Worm (Caenorhabditis elegans): ENCODE measurements around the gene odr-7.

Gene odr-7

DNA sequence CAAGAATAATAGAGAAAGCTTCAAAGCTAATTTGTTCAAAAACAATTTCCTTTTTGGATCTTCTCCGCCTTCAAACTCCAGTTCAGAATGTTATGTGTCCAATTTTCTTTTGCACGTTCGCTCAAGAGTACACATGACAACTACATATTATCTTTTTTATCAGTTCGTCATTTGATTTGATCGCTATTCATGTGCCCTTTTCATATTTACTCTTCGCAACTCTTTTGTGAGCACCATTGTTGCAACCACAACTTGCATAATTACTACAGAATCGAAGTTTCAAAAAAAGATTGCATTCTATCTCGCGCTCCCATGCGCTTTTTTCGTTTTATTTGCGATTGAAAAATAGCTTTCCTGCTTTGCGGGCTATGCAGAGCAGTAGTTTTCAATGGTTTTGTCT is 26.2 kb downstream of the odr-7 start:
- TF ChIP-seq ceh-24 (tag; optimal IDR thresholded peaks at IDR 0.05) (no peak), ama-1 (optimal IDR thresholded peaks at IDR 0.05) (no peak), ceh-9 (tag; optimal IDR thresholded peaks at IDR 0.05) (no peak), hlh-13 (GFP tag; optimal IDR thresholded peaks at IDR 0.05) (no peak), unc-86 (tag; optimal IDR thresholded peaks at IDR 0.05) (no peak), ceh-45 (GFP tag; IDR thresholded peaks at IDR 0.05) (no peak), unc-55 (GFP tag; optimal IDR thresholded peaks at IDR 0.05) (no peak), ceh-22 (tag; optimal IDR thresholded peaks at IDR 0.05) (no peak), hlh-8 (tag; optimal IDR thresholded peaks at IDR 0.05) (no peak)

DNA sequence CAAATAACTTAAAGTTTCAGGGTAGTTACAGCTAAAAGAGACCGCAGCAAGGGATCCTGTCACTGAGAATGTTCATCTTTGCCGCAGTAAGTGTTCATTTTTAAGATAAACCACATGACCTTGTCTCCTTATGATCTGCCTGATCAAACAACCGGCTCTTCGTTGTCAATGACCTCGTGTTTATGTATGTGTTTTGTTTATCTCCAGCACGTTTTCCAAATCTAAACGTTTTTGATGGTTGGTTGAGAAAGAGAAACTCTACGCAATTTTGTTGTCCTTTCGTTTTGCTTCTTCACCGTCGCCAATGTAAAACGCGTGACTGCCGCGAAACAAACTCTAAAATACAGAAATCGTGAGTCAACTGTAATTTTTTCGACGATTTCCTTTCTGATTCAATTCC is 27.4 kb downstream of the odr-7 start, which contains the start of gene tsct-1:
TSS of gene tsct-1 (plus strand) at position 12 of the 400 bp plus-strand sequence.
- TF ChIP-seq fax-1 (tag; optimal IDR thresholded peaks at IDR 0.05) (no peak), elt-2 (tag; optimal IDR thresholded peaks at IDR 0.05) (no peak), ceh-6 (GFP tag; optimal IDR thresholded peaks at IDR 0.05) (no peak), F13H6.1 (tag; optimal IDR thresholded peaks at IDR 0.05) (no peak), hlh-15 (tag; optimal IDR thresholded peaks at IDR 0.05) (no peak), ama-1 (optimal IDR thresholded peaks at IDR 0.05) (no peak), ceh-14 (tag; optimal IDR thresholded peaks at IDR 0.05) (no peak), syd-9 (tag; optimal IDR thresholded peaks at IDR 0.05) (no peak), zip-5 (tag; optimal IDR thresholded peaks at IDR 0.05) (no peak), ceh-9 (tag; optimal IDR thresholded peaks at IDR 0.05) (no peak), unc-42 (tag; optimal IDR thresholded peaks at IDR 0.05) (no peak), ref-2 (tag; optimal IDR thresholded peaks at IDR 0.05) (no peak), elt-4 (tag; optimal IDR thresholded peaks at IDR 0.05) (no peak), ceh-34 (tag; optimal IDR thresholded peaks at IDR 0.05) (no peak), ceh-31 (tag; optimal IDR thresholded peaks at IDR 0.05) (no peak), C38D4.7 (GFP tag; optimal IDR thresholded peaks at IDR 0.05) (no peak), Y22D7AL.16 (tag; optimal IDR thresholded peaks at IDR 0.05) (no peak), gmeb-2 (tag; optimal IDR thresholded peaks at IDR 0.05) (no peak), pha-2 (tag; optimal IDR thresholded peaks at IDR 0.05) (no peak), ceh-30 (tag; optimal IDR thresholded peaks at IDR 0.05) (no peak)

DNA sequence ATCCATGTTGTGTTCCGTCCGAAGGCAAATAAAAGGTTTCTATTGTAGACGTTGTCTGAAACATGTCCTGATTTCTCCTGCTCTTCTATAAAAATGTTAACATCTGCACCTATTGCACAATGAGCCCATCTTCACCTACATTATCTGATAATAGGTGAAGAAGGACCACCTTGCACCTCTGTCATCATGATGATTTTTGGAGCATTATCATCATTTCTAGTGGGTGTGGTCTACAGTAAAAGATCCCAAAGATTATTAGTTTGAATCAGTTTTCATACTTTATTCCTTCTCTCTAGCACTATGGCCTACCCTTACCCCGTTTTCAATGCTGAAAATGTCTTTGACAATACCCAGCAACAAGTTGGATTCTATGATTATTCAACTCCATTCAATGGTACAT is 31.1 kb downstream of the odr-7 start, which contains the start of gene med-1:
TSS of gene med-1 (plus strand) at position 301 of the 400 bp plus-strand sequence.
- TF ChIP-seq pax-1 (tag; optimal IDR thresholded peaks at IDR 0.05) (no peak), K02D7.2 (tag; optimal IDR thresholded peaks at IDR 0.05) (no peak), ceh-19 (GFP tag; optimal IDR thresholded peaks at IDR 0.05) (no peak), unc-3 (GFP tag; conservative IDR thresholded peaks at IDR 0.05) (no peak), unc-3 (tag; optimal IDR thresholded peaks at IDR 0.05) (no peak), elt-2 (tag; optimal IDR thresholded peaks at IDR 0.05) (no peak), ama-1 (optimal IDR thresholded peaks at IDR 0.05) (no peak), hlh-13 (GFP tag; optimal IDR thresholded peaks at IDR 0.05) (no peak), ceh-24 (tag; optimal IDR thresholded peaks at IDR 0.05) (no peak), ttx-3 (tag; optimal IDR thresholded peaks at IDR 0.05) (no peak), hlh-6 (tag; optimal IDR thresholded peaks at IDR 0.05) (no peak), lin-11 (tag; optimal IDR thresholded peaks at IDR 0.05) (no peak), syd-9 (tag; optimal IDR thresholded peaks at IDR 0.05) (no peak)

DNA sequence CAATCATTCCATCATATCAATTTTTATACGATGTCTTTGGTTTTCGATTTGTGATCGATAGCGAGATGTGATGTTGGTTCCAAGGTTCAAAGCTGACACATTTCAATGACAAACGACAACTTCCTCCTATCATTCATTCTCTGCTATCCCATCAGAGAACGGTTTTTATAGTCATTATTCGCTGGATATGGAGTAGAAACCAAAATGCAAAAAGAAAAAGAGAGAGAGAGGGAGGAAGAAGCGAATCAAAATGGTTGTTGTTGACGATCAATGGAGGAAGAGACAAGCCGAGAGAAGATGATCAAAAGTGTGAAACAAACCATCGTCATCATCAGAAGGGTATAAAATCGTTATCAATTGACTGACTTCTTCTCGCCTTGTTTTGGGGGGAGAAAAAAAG is 36.0 kb downstream of the odr-7 start, which contains the start of gene T24D3.2:
TSS of gene T24D3.2 (plus strand) at position 304 of the 400 bp plus-strand sequence.
- TF ChIP-seq ceh-48 (tag; optimal IDR thresholded peaks at IDR 0.05), result no peak
- TF ChIP-seq ama-1 (optimal IDR thresholded peaks at IDR 0.05), result no peak
- no peak for TF ChIP-seq C08G9.2 (tag; optimal IDR thresholded peaks at IDR 0.05)
- no peak for TF ChIP-seq ceh-2 (tag; optimal IDR thresholded peaks at IDR 0.05)
- TF ChIP-seq K02D7.2 (tag; optimal IDR thresholded peaks at IDR 0.05), result no peak
- no peak for TF ChIP-seq unc-42 (tag; optimal IDR thresholded peaks at IDR 0.05)
- TF ChIP-seq ceh-45 (GFP tag; IDR thresholded peaks at IDR 0.05), result no peak

All from whole organism, late embryonic.